Worm (Caenorhabditis elegans) whole organism, late embryonic: ENCODE measurements around the gene act-1.

Experiments used
- C08G9.2 ChIP-seq: sonication (generic microtip); optimal IDR thresholded peaks from 2 replicates; lab custom pipeline; 2016; ENCODE audit warnings: mild to moderate bottlenecking, missing genetic modification characterization, moderate library complexity, missing compliant biosample characterization
- C38D4.7 ChIP-seq: fragments of 200-800 bp; sonication (Bioruptor generic); optimal IDR thresholded peaks from 2 replicates; lab custom pipeline; 2018; ENCODE audit warnings: mild to moderate bottlenecking, missing genetic modification characterization, moderate library complexity, missing compliant biosample characterization
- F13H6.1 ChIP-seq: sonication (generic microtip); optimal IDR thresholded peaks from 2 replicates; lab custom pipeline; 2016; ENCODE audit warnings: missing genetic modification characterization, missing compliant biosample characterization
- K02D7.2 ChIP-seq: sonication (generic microtip); optimal IDR thresholded peaks from 2 replicates; lab custom pipeline; 2017; ENCODE audit warnings: mild to moderate bottlenecking, missing genetic modification characterization, missing compliant biosample characterization
- Y22D7AL.16 ChIP-seq: sonication (generic microtip); optimal IDR thresholded peaks from 2 replicates; lab custom pipeline; 2016; ENCODE audit warnings: missing genetic modification characterization, missing compliant biosample characterization
- ceh-18 ChIP-seq: sonication (generic microtip); optimal IDR thresholded peaks from 2 replicates; lab custom pipeline; 2016; ENCODE audit warnings: missing genetic modification characterization, missing compliant biosample characterization
- ceh-19 ChIP-seq: fragments of 200-800 bp; sonication (Bioruptor generic); optimal IDR thresholded peaks from 2 replicates; lab custom pipeline; 2018; ENCODE audit warnings: mild to moderate bottlenecking, missing genetic modification characterization, missing compliant biosample characterization
- ceh-31 ChIP-seq: sonication (generic microtip); optimal IDR thresholded peaks from 2 replicates; lab custom pipeline; 2016; ENCODE audit warnings: missing genetic modification characterization, missing compliant biosample characterization
- ceh-48 ChIP-seq: sonication (generic microtip); optimal IDR thresholded peaks from 2 replicates; lab custom pipeline; 2016; ENCODE audit warnings: missing genetic modification characterization, inconsistent platforms, missing compliant biosample characterization
- ceh-6 ChIP-seq: fragments of 200-800 bp; sonication (Bioruptor generic); optimal IDR thresholded peaks from 2 replicates; lab custom pipeline; 2018; ENCODE audit warnings: mild to moderate bottlenecking, missing genetic modification characterization, missing compliant biosample characterization
- ceh-9 ChIP-seq: sonication (generic microtip); optimal IDR thresholded peaks from 2 replicates; lab custom pipeline; 2016; ENCODE audit warnings: mild to moderate bottlenecking, missing genetic modification characterization, inconsistent platforms, missing compliant biosample characterization
- che-1 ChIP-seq: sonication (generic microtip); optimal IDR thresholded peaks from 2 replicates; lab custom pipeline; 2016; ENCODE audit warnings: mild to moderate bottlenecking, missing genetic modification characterization, missing compliant biosample characterization
- dmd-4 ChIP-seq: sonication (generic microtip); optimal IDR thresholded peaks from 2 replicates; lab custom pipeline; 2016; ENCODE audit warnings: borderline replicate concordance, missing genetic modification characterization, missing compliant biosample characterization
- elt-4 ChIP-seq: sonication (generic microtip); optimal IDR thresholded peaks from 2 replicates; lab custom pipeline; 2016; ENCODE audit warnings: missing genetic modification characterization, missing compliant biosample characterization
- ets-4 ChIP-seq: sonication (generic microtip); optimal IDR thresholded peaks from 2 replicates; lab custom pipeline; 2016; ENCODE audit warnings: missing genetic modification characterization, missing compliant biosample characterization
- fax-1 ChIP-seq: sonication (generic microtip); optimal IDR thresholded peaks from 2 replicates; lab custom pipeline; 2016; ENCODE audit warnings: missing genotype, missing genetic modification characterization, missing compliant biosample characterization
- fkh-10 ChIP-seq: fragments of 150-350 bp; optimal IDR thresholded peaks from 2 replicates; lab custom pipeline; 2014; ENCODE audit warnings: missing biosample characterization, missing genetic modification reagents, missing genetic modification characterization
- fkh-6 ChIP-seq: sonication (generic microtip); optimal IDR thresholded peaks from 2 replicates; lab custom pipeline; 2016; ENCODE audit warnings: missing genetic modification characterization, missing compliant biosample characterization
- hlh-13 ChIP-seq: fragments of 200-800 bp; sonication (Bioruptor generic); optimal IDR thresholded peaks from 2 replicates; lab custom pipeline; 2018; ENCODE audit warnings: mild to moderate bottlenecking, missing genetic modification characterization, missing compliant biosample characterization
- hlh-15 ChIP-seq: sonication (generic microtip); optimal IDR thresholded peaks from 2 replicates; lab custom pipeline; 2016; ENCODE audit warnings: missing genetic modification characterization, missing compliant biosample characterization
- hlh-6 ChIP-seq: sonication (generic microtip); optimal IDR thresholded peaks from 2 replicates; lab custom pipeline; 2016; ENCODE audit warnings: missing genotype, missing genetic modification characterization, missing compliant biosample characterization
- hlh-8 ChIP-seq: sonication (generic microtip); optimal IDR thresholded peaks from 2 replicates; lab custom pipeline; 2016; ENCODE audit warnings: missing genotype, missing genetic modification characterization, missing compliant biosample characterization
- lim-6 ChIP-seq: sonication (generic microtip); optimal IDR thresholded peaks from 2 replicates; lab custom pipeline; 2016; ENCODE audit warnings: missing genetic modification characterization, missing compliant biosample characterization
- lin-11 ChIP-seq: fragments of 200-800 bp; sonication (Bioruptor generic); optimal IDR thresholded peaks from 2 replicates; lab custom pipeline; 2018; ENCODE audit warnings: mild to moderate bottlenecking, missing genetic modification characterization, missing compliant biosample characterization
- nfya-1 ChIP-seq: sonication (generic microtip); optimal IDR thresholded peaks from 2 replicates; lab custom pipeline; 2017; ENCODE audit warnings: missing genetic modification characterization, mild to moderate bottlenecking, missing compliant biosample characterization, antibody characterized with exemption, moderate library complexity
- nhr-11 ChIP-seq: fragments of 150-350 bp; optimal IDR thresholded peaks from 2 replicates; lab custom pipeline; 2014; ENCODE audit warnings: missing biosample characterization, missing genetic modification characterization
- nhr-232 ChIP-seq: sonication (generic microtip); optimal IDR thresholded peaks from 2 replicates; lab custom pipeline; 2016; ENCODE audit warnings: missing genetic modification characterization, missing compliant biosample characterization
- npax-4 ChIP-seq: sonication (generic microtip); optimal IDR thresholded peaks from 2 replicates; lab custom pipeline; 2016; ENCODE audit warnings: missing genetic modification characterization, missing compliant biosample characterization
- odd-2 ChIP-seq: sonication (generic microtip); optimal IDR thresholded peaks from 2 replicates; lab custom pipeline; 2017; ENCODE audit warnings: antibody characterized with exemption, mild to moderate bottlenecking, missing genetic modification characterization, missing compliant biosample characterization
- pag-3 ChIP-seq: sonication (generic microtip); optimal IDR thresholded peaks from 2 replicates; lab custom pipeline; 2016; ENCODE audit warnings: missing compliant biosample characterization, missing genetic modification characterization, borderline replicate concordance
- pat-9 ChIP-seq: fragments of 200-800 bp; sonication (Bioruptor generic); optimal IDR thresholded peaks from 2 replicates; lab custom pipeline; 2018; ENCODE audit warnings: mild to moderate bottlenecking, missing genetic modification characterization, moderate library complexity, missing compliant biosample characterization
- pax-1 ChIP-seq: fragments of 150-350 bp; optimal IDR thresholded peaks from 2 replicates; lab custom pipeline; 2014; ENCODE audit warnings: missing biosample characterization, missing genetic modification characterization
- pha-4 ChIP-seq: fragments of 150-350 bp; optimal IDR thresholded peaks from 2 replicates; lab custom pipeline; 2018; ENCODE audit warnings: missing biosample characterization, missing genetic modification reagents, missing genetic modification characterization
- pqm-1 ChIP-seq: sonication (generic microtip); optimal IDR thresholded peaks from 2 replicates; lab custom pipeline; 2016; ENCODE audit warnings: missing genetic modification characterization, missing compliant biosample characterization
- ref-2 ChIP-seq: sonication (generic microtip); optimal IDR thresholded peaks from 2 replicates; lab custom pipeline; 2016; ENCODE audit warnings: missing genetic modification characterization, missing compliant biosample characterization
- rnt-1 ChIP-seq: sonication (generic microtip); optimal IDR thresholded peaks from 2 replicates; lab custom pipeline; 2016; ENCODE audit warnings: missing genetic modification characterization, missing compliant biosample characterization
- sdc-2 ChIP-seq: sonication (generic microtip); optimal IDR thresholded peaks from 2 replicates; lab custom pipeline; 2016; ENCODE audit warnings: missing genotype, missing genetic modification characterization, missing compliant biosample characterization
- sox-2 ChIP-seq: fragments of 200-800 bp; sonication (Bioruptor generic); IDR thresholded peaks from 2 replicates; pipeline ENCODE4 v1.3.6; 2022; ENCODE audit warnings: missing genetic modification reagents, missing genetic modification characterization, missing compliant biosample characterization
- sox-4 ChIP-seq: sonication (generic microtip); optimal IDR thresholded peaks from 2 replicates; lab custom pipeline; 2017; ENCODE audit warnings: mild to moderate bottlenecking, missing genetic modification characterization, inconsistent platforms, missing compliant biosample characterization
- tbx-7 ChIP-seq: sonication (generic microtip); optimal IDR thresholded peaks from 2 replicates; lab custom pipeline; 2016; ENCODE audit warnings: missing genotype, missing genetic modification characterization, missing compliant biosample characterization
- unc-3 ChIP-seq, 2 experiments: fragments of 200-800 bp in 1 of 2; sonication (Bioruptor generic) in 1 of 2; sonication (generic microtip) in 1 of 2; conservative IDR thresholded peaks in 1 of 2; optimal IDR thresholded peaks in 1 of 2; 2 replicates each; pipeline versions ENCODE4 v1.3.6 to Lab custom; 2016 to 2022; ENCODE audit warnings: missing compliant biosample characterization in 2 of 2, missing genetic modification characterization in 2 of 2, missing genetic modification reagents in 1 of 2
- unc-42 ChIP-seq: sonication (generic microtip); optimal IDR thresholded peaks from 2 replicates; lab custom pipeline; 2016; ENCODE audit warnings: missing genotype, missing genetic modification characterization, missing compliant biosample characterization
- unc-55 ChIP-seq: sonication (generic microtip); optimal IDR thresholded peaks from 2 replicates; lab custom pipeline; 2017; ENCODE audit warnings: missing biosample characterization, missing genetic modification reagents, missing genetic modification characterization
- unc-86 ChIP-seq: sonication (generic microtip); optimal IDR thresholded peaks from 2 replicates; lab custom pipeline; 2016; ENCODE audit warnings: missing genetic modification characterization, missing compliant biosample characterization
- zip-5 ChIP-seq: sonication (generic microtip); optimal IDR thresholded peaks from 2 replicates; lab custom pipeline; 2016; ENCODE audit warnings: missing genetic modification characterization, missing compliant biosample characterization

act-1 gene

ce11 chrV:11073354-11073753 is 7.5 kb upstream of the act-1 start:
- peak; percentile 4 for TF ChIP-seq ceh-18
- TF ChIP-seq rnt-1 (tag; lab: Kevin White, UChicago): no peak
- TF ChIP-seq unc-55 (GFP tag; lab: Kevin White, UChicago): peak; percentile 2
- TF ChIP-seq, all 69 proteins: peak for 2

- no peak for TF ChIP-seq ceh-9
- TF ChIP-seq fax-1 (tag; lab: Kevin White, UChicago): no peak
- peak; percentile 92 for TF ChIP-seq ceh-18
- peak; percentile 67 for TF ChIP-seq rnt-1 (tag; lab: Kevin White, UChicago)
- no peak for TF ChIP-seq lim-6 (tag; lab: Kevin White, UChicago)
- no peak for TF ChIP-seq fkh-10
- TF ChIP-seq Y22D7AL.16 (tag; lab: Kevin White, UChicago): no peak
- no peak for TF ChIP-seq hlh-8 (tag; lab: Kevin White, UChicago)
- TF ChIP-seq nfya-1 (tag; lab: Kevin White, UChicago): peak; percentile 53
- TF ChIP-seq npax-4: no peak
- TF ChIP-seq lin-11 (tag; lab: Kevin White, UChicago): no peak
- no peak for TF ChIP-seq pat-9 (tag; lab: Kevin White, UChicago)
- no peak for TF ChIP-seq tbx-7
- no peak for TF ChIP-seq unc-42 (tag; lab: Kevin White, UChicago)
- TF ChIP-seq sox-4 (tag; lab: Kevin White, UChicago): no peak
- TF ChIP-seq hlh-13 (GFP tag; lab: Kevin White, UChicago): no peak
- peak; percentile 27 for TF ChIP-seq unc-55 (GFP tag; lab: Kevin White, UChicago)
- no peak for TF ChIP-seq pha-4 (tag; lab: Kevin White, UChicago)
- no peak for TF ChIP-seq zip-5 (tag; lab: Kevin White, UChicago)
- no peak for TF ChIP-seq unc-86 (tag; lab: Kevin White, UChicago)
- TF ChIP-seq pag-3 (tag; lab: Kevin White, UChicago): no peak
- TF ChIP-seq pax-1 (tag; lab: Kevin White, UChicago): no peak
- TF ChIP-seq ceh-19 (GFP tag; lab: Kevin White, UChicago): no peak
- TF ChIP-seq hlh-15 (tag; lab: Kevin White, UChicago): no peak
- no peak for TF ChIP-seq nhr-232 (tag; lab: Kevin White, UChicago)
These were observed 6.4 kb upstream of the act-1 start, which contains the start of gene act-3 for ce11 chrV:11074448-11074847. TSS of gene act-3 (minus strand) at chrV:11074498.

ce11 chrV:11075209-11076027 is 5.4 kb upstream of the act-1 start:
- TF ChIP-seq dmd-4 (tag; lab: Kevin White, UChicago) (no peak), elt-4 (tag; lab: Kevin White, UChicago) (peak; percentile 54), sox-4 (tag; lab: Kevin White, UChicago) (no peak), hlh-15 (tag; lab: Kevin White, UChicago) (no peak), rnt-1 (tag; lab: Kevin White, UChicago) (no peak), ceh-19 (GFP tag; lab: Kevin White, UChicago) (no peak), sox-2 (GFP tag; lab: Robert Waterston, UW) (no peak), ceh-48 (tag; lab: Kevin White, UChicago) (no peak), pha-4 (tag; lab: Kevin White, UChicago) (no peak), ceh-9 (no peak), ets-4 (tag; lab: Kevin White, UChicago) (no peak), che-1 (tag; lab: Kevin White, UChicago) (no peak), unc-42 (tag; lab: Kevin White, UChicago) (peak; percentile 25), ref-2 (tag; lab: Kevin White, UChicago) (peak; percentile 14), nfya-1 (tag; lab: Kevin White, UChicago) (peak; percentile 23), ceh-6 (no peak), ceh-31 (tag; lab: Kevin White, UChicago) (peak; percentile 31), sdc-2 (tag; lab: Kevin White, UChicago) (peak; percentile 26), F13H6.1 (no peak), C38D4.7 (GFP tag; lab: Kevin White, UChicago) (no peak), ceh-18 (peak; percentile 13), fax-1 (tag; lab: Kevin White, UChicago) (no peak), fkh-6 (no peak), nhr-11 (tag; lab: Kevin White, UChicago) (no peak), fkh-10 (no peak), unc-3 (GFP tag; conservative IDR thresholded peaks at IDR 0.05; lab: Robert Waterston, UW) (no peak), unc-3 (tag; optimal IDR thresholded peaks at IDR 0.05; lab: Kevin White, UChicago) (no peak), npax-4 (no peak), C08G9.2 (tag; lab: Kevin White, UChicago) (no peak), hlh-6 (tag; lab: Kevin White, UChicago) (peak; percentile 32), odd-2 (no peak), zip-5 (tag; lab: Kevin White, UChicago) (no peak), K02D7.2 (tag; lab: Kevin White, UChicago) (no peak), pqm-1 (tag; lab: Kevin White, UChicago) (no peak)
